Fruit fly (Drosophila melanogaster) whole organism, embryonic: Measurements from ENCODE around the gene CG43255.

Experiments used
- Ada2b ChIP-seq: fragments of 200-800 bp; sonication (Bioruptor generic); IDR thresholded peaks from 2 replicates; pipeline ENCODE4 v1.3.6; 2022; ENCODE audit warnings: missing biosample characterization, missing genetic modification characterization
- Atf6 ChIP-seq: fragments of 200-800 bp; sonication (Bioruptor generic); IDR thresholded peaks from 2 replicates; pipeline ENCODE4 v1.3.6; 2022; ENCODE audit warnings: missing biosample characterization, missing genetic modification characterization
- Bgb ChIP-seq: fragments of 200-800 bp; sonication (Bioruptor generic); IDR thresholded peaks from 2 replicates; pipeline ENCODE4 v1.3.6; 2022; ENCODE audit warnings: missing biosample characterization, missing genetic modification characterization; ENCODE audit not compliant: partially characterized antibody
- CG10267 ChIP-seq: fragments of 200-800 bp; sonication (Bioruptor generic); optimal IDR thresholded peaks from 2 replicates; lab custom pipeline; 2018; ENCODE audit warnings: missing biosample characterization, mild to moderate bottlenecking, missing genetic modification characterization, moderate library complexity
- CG10321 ChIP-seq: fragments of 200-800 bp; sonication (Bioruptor generic); IDR thresholded peaks from 2 replicates; pipeline ENCODE4 v1.3.6; 2022; ENCODE audit warnings: missing biosample characterization, missing genetic modification characterization
- CG12236 ChIP-seq: fragments of 200-800 bp; sonication (Bioruptor generic); optimal IDR thresholded peaks from 2 replicates; lab custom pipeline; 2016; ENCODE audit warnings: missing biosample characterization, missing genetic modification characterization
- CG12391 ChIP-seq: fragments of 200-800 bp; sonication (Bioruptor generic); optimal IDR thresholded peaks from 3 replicates; lab custom pipeline; 2018; ENCODE audit warnings: missing biosample characterization, mild to moderate bottlenecking, missing genetic modification characterization, moderate library complexity
- CG14667 ChIP-seq: fragments of 200-800 bp; sonication (Bioruptor generic); IDR thresholded peaks from 2 replicates; pipeline ENCODE4 v1.3.6; 2022; ENCODE audit warnings: missing biosample characterization, missing genetic modification characterization
- CG15514 ChIP-seq: fragments of 200-800 bp; sonication (Bioruptor generic); optimal IDR thresholded peaks from 3 replicates; lab custom pipeline; 2017; ENCODE audit warnings: missing biosample characterization, missing genetic modification characterization, mild to moderate bottlenecking, moderate library complexity, missing genetic modification reagents
- CG2129 ChIP-seq: fragments of 200-800 bp; sonication (Bioruptor generic); IDR thresholded peaks from 2 replicates; pipeline ENCODE4 v1.3.6; 2022; ENCODE audit warnings: missing biosample characterization, missing genetic modification characterization; ENCODE audit not compliant: partially characterized antibody
- CG33213 ChIP-seq: fragments of 200-800 bp; sonication (Bioruptor generic); optimal IDR thresholded peaks from 3 replicates; lab custom pipeline; 2016; ENCODE audit warnings: missing biosample characterization, missing genetic modification characterization
- CG3847 ChIP-seq: fragments of 200-800 bp; sonication (Bioruptor generic); IDR thresholded peaks from 2 replicates; pipeline ENCODE4 v1.3.6; 2022; ENCODE audit warnings: missing biosample characterization, missing genetic modification characterization
- CG4360 ChIP-seq: fragments of 200-800 bp; sonication (Bioruptor generic); IDR thresholded peaks from 2 replicates; pipeline ENCODE4 v1.3.6; 2022; ENCODE audit warnings: missing biosample characterization, missing genetic modification characterization
- CG4424 ChIP-seq: fragments of 200-800 bp; sonication (Bioruptor generic); optimal IDR thresholded peaks from 3 replicates; lab custom pipeline; 2016; ENCODE audit warnings: missing biosample characterization, missing genetic modification characterization
- CG6272 ChIP-seq: fragments of 200-800 bp; sonication (Bioruptor generic); IDR thresholded peaks from 2 replicates; pipeline ENCODE4 v1.3.6; 2022; ENCODE audit warnings: missing biosample characterization, missing genetic modification characterization
- CG8290 ChIP-seq, 3 experiments: fragments of 200-800 bp; sonication (Bioruptor generic); optimal IDR thresholded peaks; 2 replicates each; lab custom pipeline; 2016 to 2019; ENCODE audit warnings: missing biosample characterization in 3 of 3, missing genetic modification characterization in 3 of 3, mild to moderate bottlenecking in 2 of 3, moderate library complexity in 1 of 3
- CG8765 ChIP-seq: fragments of 200-800 bp; sonication (Bioruptor generic); IDR thresholded peaks from 2 replicates; pipeline ENCODE4 v1.3.6; 2022; ENCODE audit warnings: missing biosample characterization, missing genetic modification characterization
- CG9215 ChIP-seq: fragments of 200-800 bp; sonication (Bioruptor generic); IDR thresholded peaks from 2 replicates; pipeline ENCODE4 v1.3.6; 2022; ENCODE audit warnings: missing biosample characterization, missing genetic modification characterization
- CG9437 ChIP-seq: fragments of 200-800 bp; sonication (Bioruptor generic); optimal IDR thresholded peaks from 2 replicates; lab custom pipeline; 2018; ENCODE audit warnings: missing biosample characterization, mild to moderate bottlenecking, missing genetic modification characterization
- CG9727 ChIP-seq: fragments of 200-800 bp; sonication (Bioruptor generic); optimal IDR thresholded peaks from 3 replicates; lab custom pipeline; 2017; ENCODE audit warnings: missing biosample characterization, mild to moderate bottlenecking, missing genetic modification characterization
- CrebB ChIP-seq: fragments of 200-800 bp; sonication (Bioruptor generic); optimal IDR thresholded peaks from 3 replicates; lab custom pipeline; 2018; ENCODE audit warnings: missing biosample characterization, mild to moderate bottlenecking, missing genetic modification characterization
- Drgx ChIP-seq: fragments of 200-800 bp; sonication (Bioruptor generic); IDR thresholded peaks from 2 replicates; pipeline ENCODE4 v1.3.6; 2022; ENCODE audit warnings: missing biosample characterization, missing genetic modification characterization
- Fer2 ChIP-seq: fragments of 200-800 bp; sonication (Bioruptor generic); optimal IDR thresholded peaks from 2 replicates; lab custom pipeline; 2018; ENCODE audit warnings: missing biosample characterization, mild to moderate bottlenecking, missing genetic modification characterization, moderate library complexity
- H2.0 ChIP-seq: fragments of 200-800 bp; sonication (Bioruptor generic); IDR thresholded peaks from 2 replicates; pipeline ENCODE4 v1.3.6; 2022; ENCODE audit warnings: missing biosample characterization, missing genetic modification characterization
- Mad ChIP-seq: fragments of 200-800 bp; sonication (Bioruptor generic); optimal IDR thresholded peaks from 2 replicates; lab custom pipeline; 2016; ENCODE audit warnings: missing biosample characterization, missing genetic modification characterization
- NC2α ChIP-seq: fragments of 200-800 bp; sonication (Bioruptor generic); optimal IDR thresholded peaks from 2 replicates; lab custom pipeline; 2016; ENCODE audit warnings: missing biosample characterization, missing genetic modification characterization
- Neu2 ChIP-seq: fragments of 200-800 bp; sonication (Bioruptor generic); optimal IDR thresholded peaks from 3 replicates; lab custom pipeline; 2016; ENCODE audit warnings: missing biosample characterization, missing genetic modification characterization, borderline replicate concordance
- Nf-YC ChIP-seq: fragments of 200-800 bp; optimal IDR thresholded peaks from 3 replicates; lab custom pipeline; 2019; ENCODE audit warnings: missing biosample characterization, mild to moderate bottlenecking, missing genetic modification characterization, moderate library complexity
- Oaz ChIP-seq: fragments of 200-800 bp; sonication (Bioruptor generic); IDR thresholded peaks from 2 replicates; pipeline ENCODE4 v1.3.6; 2022; ENCODE audit warnings: missing biosample characterization, missing genetic modification characterization
- Oli ChIP-seq: fragments of 200-800 bp; sonication (Bioruptor generic); optimal IDR thresholded peaks from 2 replicates; lab custom pipeline; 2018; ENCODE audit warnings: missing biosample characterization, mild to moderate bottlenecking, missing genetic modification characterization, moderate library complexity
- PHDP ChIP-seq: fragments of 200-800 bp; sonication (Bioruptor generic); optimal IDR thresholded peaks from 3 replicates; lab custom pipeline; 2018; ENCODE audit warnings: missing biosample characterization, mild to moderate bottlenecking, missing genetic modification characterization, moderate library complexity
- Poxn ChIP-seq: fragments of 200-800 bp; sonication (Bioruptor generic); IDR thresholded peaks from 2 replicates; pipeline ENCODE4 v1.3.6; 2022; ENCODE audit warnings: missing biosample characterization, missing genetic modification characterization
- Ptx1 ChIP-seq: fragments of 200-800 bp; sonication (Bioruptor generic); IDR thresholded peaks from 2 replicates; pipeline ENCODE4 v1.3.6; 2022; ENCODE audit warnings: missing biosample characterization, missing genetic modification characterization
- Sry-δ ChIP-seq: fragments of 200-800 bp; sonication (Bioruptor generic); optimal IDR thresholded peaks from 2 replicates; lab custom pipeline; 2016; ENCODE audit warnings: missing biosample characterization, missing genetic modification characterization
- al ChIP-seq: fragments of 200-800 bp; sonication (Bioruptor generic); IDR thresholded peaks from 2 replicates; pipeline ENCODE4 v1.3.6; 2022; ENCODE audit warnings: missing biosample characterization, missing genetic modification characterization
- ash1 ChIP-seq: fragments of 200-800 bp; sonication (Bioruptor generic); optimal IDR thresholded peaks from 2 replicates; lab custom pipeline; 2018; ENCODE audit warnings: missing biosample characterization, mild to moderate bottlenecking, missing genetic modification characterization
- chinmo ChIP-seq: fragments of 200-800 bp; sonication (Bioruptor generic); IDR thresholded peaks from 4 replicates; pipeline ENCODE4 v1.3.6; 2022; ENCODE audit warnings: missing biosample characterization, missing genetic modification characterization; ENCODE audit not compliant: partially characterized antibody
- crol ChIP-seq: fragments of 200-800 bp; sonication (Bioruptor generic); IDR thresholded peaks from 2 replicates; pipeline ENCODE4 v1.3.6; 2022; ENCODE audit warnings: missing biosample characterization, missing genetic modification characterization
- dmrt11E ChIP-seq: fragments of 200-800 bp; sonication (Bioruptor generic); optimal IDR thresholded peaks from 3 replicates; lab custom pipeline; 2018; ENCODE audit warnings: missing biosample characterization, mild to moderate bottlenecking, missing genetic modification characterization, moderate library complexity
- gem ChIP-seq: fragments of 200-800 bp; sonication (Bioruptor generic); optimal IDR thresholded peaks from 2 replicates; lab custom pipeline; 2019; ENCODE audit warnings: missing biosample characterization, mild to moderate bottlenecking, missing genetic modification characterization, moderate library complexity
- knrl ChIP-seq: fragments of 200-800 bp; sonication (Bioruptor generic); IDR thresholded peaks from 3 replicates; pipeline ENCODE4 v1.3.6; 2022; ENCODE audit warnings: missing biosample characterization, missing genetic modification characterization; ENCODE audit not compliant: partially characterized antibody
- mam ChIP-seq: fragments of 200-800 bp; sonication (Bioruptor generic); optimal IDR thresholded peaks from 3 replicates; lab custom pipeline; 2016; ENCODE audit warnings: missing biosample characterization, missing genetic modification characterization
- mirr ChIP-seq: fragments of 200-800 bp; sonication (Bioruptor generic); optimal IDR thresholded peaks from 3 replicates; lab custom pipeline; 2018; ENCODE audit warnings: missing biosample characterization, mild to moderate bottlenecking, missing genetic modification characterization
- rib ChIP-seq: fragments of 200-800 bp; sonication (Bioruptor generic); IDR thresholded peaks from 2 replicates; pipeline ENCODE4 v1.3.6; 2022; ENCODE audit warnings: missing biosample characterization, missing genetic modification characterization
- slbo ChIP-seq: fragments of 200-800 bp; sonication (Bioruptor generic); IDR thresholded peaks from 2 replicates; pipeline ENCODE4 v1.3.6; 2022; ENCODE audit warnings: missing biosample characterization, missing genetic modification characterization
- slou ChIP-seq: fragments of 200-800 bp; sonication (Bioruptor generic); optimal IDR thresholded peaks from 3 replicates; lab custom pipeline; 2016; ENCODE audit warnings: missing biosample characterization, missing genetic modification characterization
- sob ChIP-seq: fragments of 200-800 bp; sonication (Bioruptor generic); IDR thresholded peaks from 2 replicates; pipeline ENCODE4 v1.3.6; 2022; ENCODE audit warnings: missing biosample characterization, missing genetic modification characterization
- tgo ChIP-seq: fragments of 200-800 bp; sonication (Bioruptor generic); IDR thresholded peaks from 3 replicates; pipeline ENCODE4 v1.3.6; 2022; ENCODE audit warnings: missing biosample characterization, missing genetic modification characterization
- tio ChIP-seq: fragments of 200-800 bp; sonication (Bioruptor generic); optimal IDR thresholded peaks from 2 replicates; lab custom pipeline; 2017; ENCODE audit warnings: missing biosample characterization, missing genetic modification characterization, inconsistent platforms

Gene CG43255

DNA sequence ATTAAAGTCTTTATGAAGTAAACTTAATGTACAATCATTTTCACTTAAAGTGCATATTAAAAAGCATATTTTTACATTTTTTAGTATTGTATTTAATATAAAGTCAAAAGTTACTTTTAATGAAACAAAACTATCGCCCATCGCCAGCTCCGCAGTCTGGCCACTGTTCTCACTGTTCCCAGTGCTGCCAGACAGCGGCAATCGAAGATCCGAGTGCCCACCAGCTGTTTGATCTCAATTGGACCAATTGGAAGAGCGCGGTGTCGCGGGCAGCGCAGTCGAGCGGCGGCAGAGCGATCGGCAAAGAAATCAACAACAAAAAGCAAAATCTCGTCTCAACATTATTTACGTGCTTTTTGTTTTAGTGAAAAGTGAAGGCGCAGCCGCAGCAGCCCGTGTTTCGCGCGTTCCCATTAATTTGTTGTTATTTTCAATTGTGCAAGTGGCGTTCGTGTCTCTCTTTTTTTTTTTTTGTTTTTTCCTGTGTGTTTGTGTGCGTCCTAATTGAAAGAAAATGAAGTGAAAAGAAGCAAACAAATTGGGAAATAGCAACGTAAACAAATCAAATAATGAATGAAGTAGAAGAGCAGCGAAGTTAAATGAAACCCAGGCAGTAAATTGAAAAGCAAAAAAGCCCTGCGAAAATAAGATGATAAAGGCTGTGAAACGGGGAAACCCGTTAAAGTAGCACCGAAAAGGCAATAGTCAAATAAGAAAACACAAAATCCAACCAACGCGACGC, 16.8 kb upstream of the CG43255 start, which contains the start of gene rdgA (continued):
- TF ChIP-seq CG3847 (GFP tag; lab: Robert Waterston, UW) (peak; percentile 88), al (GFP tag; lab: Robert Waterston, UW) (peak; percentile 35), tgo (GFP tag; lab: Robert Waterston, UW) (peak; percentile 31; the same call in 1 of the 3 replicates), slbo (GFP tag; lab: Robert Waterston, UW) (peak; percentile 82), NC2α (GFP tag; lab: Kevin White, UChicago) (no peak), CG9727 (GFP tag; lab: Kevin White, UChicago) (no peak), CG8290 (GFP tag; optimal IDR thresholded peaks at IDR 0.05; lab: Kevin White, UChicago) (no peak), CG8290 (tag; optimal IDR thresholded peaks at IDR 0.05; lab: Kevin White, UChicago) (peak in 1 of 2 experiments; percentile 61), CG10267 (tag; lab: Kevin White, UChicago) (no peak), Poxn (GFP tag; lab: Robert Waterston, UW) (no peak), CG6272 (GFP tag; lab: Robert Waterston, UW) (peak; percentile 67), Oaz (GFP tag; lab: Robert Waterston, UW) (no peak), Atf6 (GFP tag; lab: Robert Waterston, UW) (peak; percentile 28; the same call in 1 of the 2 replicates), tio (no peak), Ada2b (GFP tag; lab: Robert Waterston, UW) (peak; percentile 34; the same call in 1 of the 2 replicates), CG14667 (GFP tag; lab: Robert Waterston, UW) (0 out of 2 replicates have a peak, but pooled peaks have one; percentile 45), gem (tag; lab: Kevin White, UChicago) (peak; percentile 17), CG8765 (GFP tag; lab: Robert Waterston, UW) (no peak), CrebB (tag; lab: Kevin White, UChicago) (no peak), CG2129 (GFP tag; lab: Robert Waterston, UW) (peak; percentile 15; the same call in 1 of the 2 replicates), slou (no peak), Oli (no peak), CG4360 (GFP tag; lab: Robert Waterston, UW) (peak; percentile 3; the same call in 1 of the 2 replicates), ash1 (GFP tag; lab: Kevin White, UChicago) (no peak), PHDP (tag; lab: Kevin White, UChicago) (no peak), Nf-YC (tag; lab: Kevin White, UChicago) (peak; percentile 97), chinmo (GFP tag; lab: Robert Waterston, UW) (peak; percentile 12; the same call in 1 of the 4 replicates), CG4424 (no peak), CG9215 (GFP tag; lab: Robert Waterston, UW) (peak; percentile 41; the same call in 1 of the 2 replicates), CG15514 (GFP tag; lab: Kevin White, UChicago) (peak; percentile 34), rib (GFP tag; lab: Robert Waterston, UW) (no peak), CG12236 (GFP tag; lab: Kevin White, UChicago) (no peak), Mad (GFP tag; lab: Kevin White, UChicago) (no peak), Neu2 (no peak), H2.0 (GFP tag; lab: Robert Waterston, UW) (peak; percentile 26; the same call in 1 of the 2 replicates), CG33213 (GFP tag; lab: Kevin White, UChicago) (no peak), Fer2 (tag; lab: Kevin White, UChicago) (no peak), sob (GFP tag; lab: Robert Waterston, UW) (peak; percentile 63), CG10321 (GFP tag; lab: Robert Waterston, UW) (no peak), mirr (GFP tag; lab: Kevin White, UChicago) (no peak), CG9437 (GFP tag; lab: Kevin White, UChicago) (no peak), mam (peak; percentile 44), Sry-δ (GFP tag; lab: Kevin White, UChicago) (peak; percentile 72), Ptx1 (GFP tag; lab: Robert Waterston, UW) (peak; percentile 53; the same call in 1 of the 2 replicates), CG12391 (tag; lab: Kevin White, UChicago) (peak; percentile 8), dmrt11E (tag; lab: Kevin White, UChicago) (no peak), Bgb (GFP tag; lab: Robert Waterston, UW) (peak; percentile 65), knrl (GFP tag; lab: Robert Waterston, UW) (peak; percentile 59; the same call in 2 of the 3 replicates), crol (GFP tag; lab: Robert Waterston, UW) (no peak), Drgx (peak; percentile 16; the same call in 1 of the 2 replicates)
